Worm (Caenorhabditis elegans) whole organism, young adult: ENCODE results near the gene F46E10.2.

Experiments
- D2030.7 ChIP-seq: fragments of 200-800 bp; sonication (Bioruptor generic); IDR thresholded peaks from 2 replicates; pipeline ENCODE4 v1.3.6; 2022; ENCODE audit warnings: missing genetic modification reagents, missing genetic modification characterization, missing compliant biosample characterization
- F10E7.11 ChIP-seq: sonication (generic microtip); optimal IDR thresholded peaks from 2 replicates; lab custom pipeline; 2017; ENCODE audit warnings: mild to moderate bottlenecking, missing genetic modification characterization, moderate library complexity, missing compliant biosample characterization
- F22D6.2 ChIP-seq: sonication (generic microtip); optimal IDR thresholded peaks from 2 replicates; lab custom pipeline; 2016; ENCODE audit warnings: mild to moderate bottlenecking, missing genetic modification characterization, missing compliant biosample characterization
- F39B2.1 ChIP-seq: fragments of 200-800 bp; sonication (Bioruptor generic); IDR thresholded peaks from 2 replicates; pipeline ENCODE4 v1.3.6; 2022; ENCODE audit warnings: missing genetic modification reagents, missing genetic modification characterization, missing compliant biosample characterization
- F52B5.7 ChIP-seq: sonication (generic microtip); optimal IDR thresholded peaks from 2 replicates; lab custom pipeline; 2016; ENCODE audit warnings: mild to moderate bottlenecking, missing genetic modification characterization, missing compliant biosample characterization
- K11D2.4 ChIP-seq: fragments of 200-800 bp; sonication (Bioruptor generic); IDR thresholded peaks from 2 replicates; pipeline ENCODE4 v1.3.6; 2022; ENCODE audit warnings: missing genetic modification reagents, missing genetic modification characterization, missing compliant biosample characterization
- T07F8.4 ChIP-seq: sonication (generic microtip); optimal IDR thresholded peaks from 2 replicates; lab custom pipeline; 2016; ENCODE audit warnings: mild to moderate bottlenecking, missing genetic modification characterization, moderate library complexity, missing compliant biosample characterization
- Y53F4B.3 ChIP-seq: fragments of 200-800 bp; sonication (Bioruptor generic); IDR thresholded peaks from 2 replicates; pipeline ENCODE4 v1.3.6; 2022; ENCODE audit warnings: missing genetic modification reagents, missing genetic modification characterization, missing compliant biosample characterization
- Y95B8A.8 ChIP-seq: fragments of 200-800 bp; sonication (Bioruptor generic); IDR thresholded peaks from 2 replicates; pipeline ENCODE4 v1.3.6; 2022; ENCODE audit warnings: missing genetic modification reagents, missing genetic modification characterization, missing compliant biosample characterization
- ZK185.1 ChIP-seq: sonication (generic microtip); optimal IDR thresholded peaks from 2 replicates; lab custom pipeline; 2016; ENCODE audit warnings: mild to moderate bottlenecking, missing genetic modification characterization, missing compliant biosample characterization; ENCODE audit not compliant: poor library complexity, severe bottlenecking
- ama-1 ChIP-seq, 3 experiments: fragments of 150-350 bp in 1 of 3; sonication (generic microtip) in 2 of 3; optimal IDR thresholded peaks; 2 replicates each; lab custom pipeline; 2014 to 2018; ENCODE audit warnings: missing biosample characterization in 2 of 3, missing genetic modification characterization in 2 of 3, missing genetic modification reagents in 2 of 3
- athp-1 ChIP-seq: sonication (generic microtip); optimal IDR thresholded peaks from 2 replicates; lab custom pipeline; 2017; ENCODE audit warnings: mild to moderate bottlenecking, missing genetic modification characterization, missing compliant biosample characterization
- attf-3 ChIP-seq: fragments of 200-800 bp; sonication (Bioruptor generic); conservative IDR thresholded peaks from 2 replicates; pipeline ENCODE4 v1.3.6; 2022; ENCODE audit warnings: missing genetic modification reagents, missing genetic modification characterization, missing compliant biosample characterization
- bed-1 ChIP-seq: fragments of 200-800 bp; sonication (Bioruptor generic); IDR thresholded peaks from 2 replicates; pipeline ENCODE4 v1.3.6; 2022; ENCODE audit warnings: missing genetic modification reagents, missing genetic modification characterization, missing compliant biosample characterization
- ccch-3 ChIP-seq: fragments of 200-800 bp; sonication (Bioruptor generic); optimal IDR thresholded peaks from 2 replicates; lab custom pipeline; 2018; ENCODE audit warnings: mild to moderate bottlenecking, missing genetic modification characterization, missing compliant biosample characterization
- ceh-100 ChIP-seq: fragments of 200-800 bp; sonication (Bioruptor generic); IDR thresholded peaks from 2 replicates; pipeline ENCODE4 v1.3.6; 2022; ENCODE audit warnings: missing genetic modification reagents, missing genetic modification characterization, missing compliant biosample characterization
- ceh-79 ChIP-seq: sonication (generic microtip); optimal IDR thresholded peaks from 2 replicates; lab custom pipeline; 2017; ENCODE audit warnings: mild to moderate bottlenecking, missing genetic modification characterization, missing compliant biosample characterization
- ceh-91 ChIP-seq: fragments of 200-800 bp; sonication (Bioruptor generic); IDR thresholded peaks from 2 replicates; pipeline ENCODE4 v1.3.6; 2022; ENCODE audit warnings: missing genetic modification reagents, missing genetic modification characterization, missing compliant biosample characterization
- die-1 ChIP-seq: sonication (generic microtip); optimal IDR thresholded peaks from 2 replicates; lab custom pipeline; 2016; ENCODE audit warnings: missing genotype, mild to moderate bottlenecking, missing genetic modification characterization, missing compliant biosample characterization
- efl-1 ChIP-seq: fragments of 150-350 bp; optimal IDR thresholded peaks from 2 replicates; lab custom pipeline; 2014; ENCODE audit warnings: missing biosample characterization, missing genetic modification reagents, missing genetic modification characterization
- fkh-3 ChIP-seq: sonication (generic microtip); optimal IDR thresholded peaks from 2 replicates; lab custom pipeline; 2016; ENCODE audit warnings: mild to moderate bottlenecking, missing genetic modification characterization, missing compliant biosample characterization
- him-1 ChIP-seq: sonication (generic microtip); optimal IDR thresholded peaks from 2 replicates; lab custom pipeline; 2016; ENCODE audit warnings: missing genotype, missing genetic modification reagents, missing genetic modification characterization, missing compliant biosample characterization
- hlh-26 ChIP-seq: fragments of 200-800 bp; sonication (Bioruptor generic); conservative IDR thresholded peaks from 2 replicates; pipeline ENCODE4 v1.3.6; 2022; ENCODE audit warnings: missing genetic modification reagents, missing genetic modification characterization, missing compliant biosample characterization
- hmg-20 ChIP-seq: fragments of 200-800 bp; sonication (Bioruptor generic); IDR thresholded peaks from 2 replicates; pipeline ENCODE4 v1.3.6; 2022; ENCODE audit warnings: missing genetic modification reagents, missing genetic modification characterization, missing compliant biosample characterization
- hrde-1 ChIP-seq: sonication (generic microtip); optimal IDR thresholded peaks from 2 replicates; lab custom pipeline; 2016; ENCODE audit warnings: missing genetic modification characterization, mild to moderate bottlenecking, missing compliant biosample characterization, moderate library complexity, missing genotype, missing genetic modification reagents, borderline replicate concordance
- lag-1 ChIP-seq: fragments of 200-800 bp; sonication (Bioruptor generic); IDR thresholded peaks from 2 replicates; pipeline ENCODE4 v1.3.6; 2022; ENCODE audit warnings: missing genetic modification reagents, missing genetic modification characterization, missing compliant biosample characterization
- let-607 ChIP-seq, 2 experiments: fragments of 200-800 bp in 1 of 2; sonication (Bioruptor generic) in 1 of 2; sonication (generic microtip) in 1 of 2; optimal IDR thresholded peaks; 2 replicates each; lab custom pipeline; 2016 to 2018; ENCODE audit warnings: mild to moderate bottlenecking in 2 of 2, missing compliant biosample characterization in 2 of 2, missing genetic modification characterization in 2 of 2, moderate library complexity in 2 of 2, missing genotype in 1 of 2
- lin-35 ChIP-seq, 3 experiments: fragments of 150-350 bp in 2 of 3; sonication (generic microtip) in 1 of 3; optimal IDR thresholded peaks; 2 replicates each; lab custom pipeline; 2014 to 2018; ENCODE audit warnings: missing biosample characterization in 3 of 3, missing genetic modification characterization in 3 of 3, missing genetic modification reagents in 3 of 3
- lin-40 ChIP-seq: sonication (generic microtip); optimal IDR thresholded peaks from 2 replicates; lab custom pipeline; 2016; ENCODE audit warnings: missing genetic modification characterization, mild to moderate bottlenecking, missing compliant biosample characterization, missing genotype, missing genetic modification reagents
- lin-54 ChIP-seq: fragments of 200-800 bp; sonication (Bioruptor generic); optimal IDR thresholded peaks from 2 replicates; lab custom pipeline; 2018; ENCODE audit warnings: mild to moderate bottlenecking, missing genetic modification characterization, missing compliant biosample characterization
- lir-1 ChIP-seq: fragments of 200-800 bp; sonication (Bioruptor generic); conservative IDR thresholded peaks from 2 replicates; pipeline ENCODE4 v1.3.6; 2022; ENCODE audit warnings: missing genetic modification reagents, missing genetic modification characterization, missing compliant biosample characterization
- lsl-1 ChIP-seq: fragments of 200-800 bp; sonication (Bioruptor generic); optimal IDR thresholded peaks from 2 replicates; lab custom pipeline; 2018; ENCODE audit warnings: mild to moderate bottlenecking, missing genetic modification characterization, moderate library complexity, missing compliant biosample characterization
- madf-8 ChIP-seq: fragments of 200-800 bp; sonication (Bioruptor generic); conservative IDR thresholded peaks from 2 replicates; pipeline ENCODE4 v1.3.6; 2022; ENCODE audit warnings: missing genetic modification reagents, missing genetic modification characterization, missing compliant biosample characterization
- mel-28 ChIP-seq: sonication (generic microtip); optimal IDR thresholded peaks from 2 replicates; lab custom pipeline; 2016; ENCODE audit warnings: borderline replicate concordance, mild to moderate bottlenecking, missing genetic modification characterization, missing compliant biosample characterization
- mes-4 ChIP-seq: sonication (generic microtip); optimal IDR thresholded peaks from 2 replicates; lab custom pipeline; 2016; ENCODE audit warnings: missing genotype, missing genetic modification characterization, missing compliant biosample characterization
- nfya-1 ChIP-seq: sonication (generic microtip); optimal IDR thresholded peaks from 2 replicates; lab custom pipeline; 2017; ENCODE audit warnings: antibody characterized with exemption, missing compliant biosample characterization, missing genetic modification characterization, borderline replicate concordance; ENCODE audit not compliant: insufficient read depth
- nfya-2 ChIP-seq: fragments of 200-800 bp; sonication (Bioruptor generic); IDR thresholded peaks from 2 replicates; pipeline ENCODE4 v1.3.6; 2022; ENCODE audit warnings: missing genetic modification reagents, missing genetic modification characterization, missing compliant biosample characterization
- nfyb-1 ChIP-seq: fragments of 200-800 bp; sonication (Bioruptor generic); IDR thresholded peaks from 2 replicates; pipeline ENCODE4 v1.3.6; 2022; ENCODE audit warnings: missing genetic modification reagents, missing genetic modification characterization, missing compliant biosample characterization
- nhr-120 ChIP-seq: fragments of 200-800 bp; sonication (Bioruptor generic); IDR thresholded peaks from 2 replicates; pipeline ENCODE4 v1.3.6; 2022; ENCODE audit warnings: missing genetic modification characterization, missing compliant biosample characterization
- nhr-80 ChIP-seq: sonication (generic microtip); optimal IDR thresholded peaks from 2 replicates; lab custom pipeline; 2016; ENCODE audit warnings: missing genetic modification characterization, missing compliant biosample characterization
- pha-4 ChIP-seq: fragments of 150-350 bp; sonication (generic microtip); optimal IDR thresholded peaks from 2 replicates; lab custom pipeline; 2014; ENCODE audit warnings: missing biosample characterization, missing genetic modification reagents, missing genetic modification characterization
- zfh-2 ChIP-seq: fragments of 200-800 bp; sonication (Bioruptor generic); conservative IDR thresholded peaks from 2 replicates; pipeline ENCODE4 v1.3.6; 2022; ENCODE audit warnings: missing genetic modification reagents, missing genetic modification characterization, missing compliant biosample characterization
- ztf-6 ChIP-seq: fragments of 200-800 bp; sonication (Bioruptor generic); IDR thresholded peaks from 2 replicates; pipeline ENCODE4 v1.3.6; 2022; ENCODE audit warnings: missing genetic modification reagents, missing genetic modification characterization, missing compliant biosample characterization

Gene F46E10.2

ce11 chrV:6516491-6517304 lies 3.5 kb upstream of the F46E10.2 start, which contains the start of gene mdh-1 (continued):
- peak; percentile 40; the same call in 1 of the 2 replicates for TF ChIP-seq nfyb-1 (GFP tag; lab: Robert Waterston, UW)
- TF ChIP-seq F39B2.1 (GFP tag; lab: Robert Waterston, UW) = no peak
- TF ChIP-seq nfya-1 (tag; lab: Kevin White, UChicago) = no peak
- no peak for TF ChIP-seq F10E7.11 (tag; lab: Kevin White, UChicago)
- no peak for TF ChIP-seq die-1
- peak; percentile 5 for TF ChIP-seq lin-54 (GFP tag; lab: Kevin White, UChicago)
- TF ChIP-seq bed-1 (GFP tag; lab: Robert Waterston, UW) = no peak
- TF ChIP-seq madf-8 (GFP tag; lab: Robert Waterston, UW) = no peak
- TF ChIP-seq D2030.7 (GFP tag; lab: Robert Waterston, UW) = 0 out of 2 replicates have a peak, but pooled peaks have one; percentile 17
- TF ChIP-seq Y53F4B.3 (GFP tag; lab: Robert Waterston, UW) = no peak
- peak; percentile 44 for TF ChIP-seq ama-1 (optimal IDR thresholded peaks at IDR 0.05; lab: Kevin White, UChicago)
- no peak for TF ChIP-seq ama-1 (GFP tag; optimal IDR thresholded peaks at IDR 0.05; lab: Kevin White, UChicago)
- no peak for TF ChIP-seq hrde-1
- TF ChIP-seq athp-1 (tag; lab: Kevin White, UChicago) = no peak
- no peak for TF ChIP-seq ccch-3 (GFP tag; lab: Kevin White, UChicago)
- no peak for TF ChIP-seq hmg-20 (GFP tag; lab: Robert Waterston, UW)
- no peak for TF ChIP-seq nfya-2 (GFP tag; lab: Robert Waterston, UW)
- no peak for TF ChIP-seq F52B5.7 (tag; lab: Kevin White, UChicago)
- TF ChIP-seq Y95B8A.8 (GFP tag; lab: Robert Waterston, UW) = peak; percentile 43; the same call in 1 of the 2 replicates
- no peak for TF ChIP-seq fkh-3 (tag; lab: Kevin White, UChicago)
- TF ChIP-seq K11D2.4 = no peak
- TF ChIP-seq T07F8.4 (tag; lab: Kevin White, UChicago) = no peak
- peak; percentile 60 for TF ChIP-seq nhr-80 (tag; lab: Kevin White, UChicago)
- no peak for TF ChIP-seq ztf-6
- peak in 1 of 2 experiments; percentile 24 for TF ChIP-seq let-607 (tag; optimal IDR thresholded peaks at IDR 0.05; lab: Kevin White, UChicago)
- no peak for TF ChIP-seq lir-1 (GFP tag; lab: Robert Waterston, UW)
- TF ChIP-seq ZK185.1 (tag; lab: Kevin White, UChicago) = peak; percentile 4
- no peak for TF ChIP-seq lin-35 (GFP tag; optimal IDR thresholded peaks at IDR 0.05; lab: Kevin White, UChicago)
- TF ChIP-seq ceh-100 (GFP tag; lab: Robert Waterston, UW) = no peak
- TF ChIP-seq ceh-91 = no peak
- no peak for TF ChIP-seq mes-4 (tag; lab: Kevin White, UChicago)

DNA sequence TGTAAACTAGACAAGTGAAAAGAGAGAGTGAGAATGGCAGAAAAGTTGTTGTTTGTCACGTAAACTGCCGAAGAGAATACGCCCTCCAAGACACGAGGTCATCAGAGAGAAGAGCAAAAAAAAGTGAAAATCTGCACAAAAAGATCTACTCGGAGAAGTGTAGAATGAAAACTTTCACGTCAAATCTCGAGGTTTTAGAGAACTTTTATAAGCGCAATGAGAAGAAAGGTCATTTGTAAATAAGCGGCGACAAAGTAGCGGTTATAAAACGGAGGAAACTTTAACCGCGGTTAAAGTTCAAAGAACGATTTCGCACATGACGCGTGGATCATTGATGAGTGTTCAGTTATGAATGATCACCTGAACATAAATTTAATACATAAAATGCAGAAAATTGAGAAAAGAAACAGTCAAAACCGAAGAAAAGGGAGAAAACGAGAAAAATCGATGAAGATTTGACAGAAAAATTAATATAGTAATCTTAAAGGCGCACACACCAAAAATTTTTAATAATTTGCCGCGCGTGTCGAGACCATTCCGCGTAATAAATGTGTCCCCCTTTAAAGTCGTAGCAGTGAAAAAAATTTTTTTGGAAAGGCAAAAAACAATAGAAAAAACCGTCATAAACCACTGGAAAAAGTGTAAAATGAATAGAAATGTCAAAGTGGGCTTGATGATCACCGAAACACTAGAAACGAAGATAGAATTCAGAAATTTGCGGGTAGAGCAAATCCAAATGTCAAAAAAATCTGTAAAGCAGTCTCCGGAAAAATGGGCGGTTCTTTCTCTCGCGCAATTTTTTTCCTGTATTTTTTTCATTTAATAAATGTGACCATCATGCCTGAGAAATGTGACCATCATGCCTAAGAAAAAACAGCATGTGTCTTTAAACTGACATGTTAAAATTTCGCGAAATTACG lies 2.7 kb upstream of the F46E10.2 start:
- TF ChIP-seq lag-1 (GFP tag; lab: Robert Waterston, UW) = no peak
- TF ChIP-seq nhr-120 (GFP tag; lab: Robert Waterston, UW) = no peak
- TF ChIP-seq lin-40 (tag; lab: Kevin White, UChicago) = peak; percentile 29
- no peak for TF ChIP-seq ceh-79 (tag; lab: Kevin White, UChicago)
- no peak for TF ChIP-seq hlh-26 (GFP tag; lab: Robert Waterston, UW)
- TF ChIP-seq ceh-91 = 0 out of 2 replicates have a peak, but pooled peaks have one; percentile 15
- TF ChIP-seq zfh-2 (GFP tag; lab: Robert Waterston, UW) = no peak
- no peak for TF ChIP-seq mel-28
- peak; percentile 63 for TF ChIP-seq efl-1
- TF ChIP-seq F39B2.1 (GFP tag; lab: Robert Waterston, UW) = no peak
- no peak for TF ChIP-seq attf-3 (GFP tag; lab: Robert Waterston, UW)
- TF ChIP-seq D2030.7 (GFP tag; lab: Robert Waterston, UW) = 0 out of 2 replicates have a peak, but pooled peaks have one; percentile 23
- peak; percentile 36 for TF ChIP-seq him-1 (tag; lab: Kevin White, UChicago)
- TF ChIP-seq pha-4 (tag; lab: Kevin White, UChicago) = peak; percentile 42
- peak; percentile 1 for TF ChIP-seq F22D6.2 (tag; lab: Kevin White, UChicago)
- peak; percentile 76 for TF ChIP-seq lsl-1 (GFP tag; lab: Kevin White, UChicago)
